Worm (Caenorhabditis elegans): ENCODE data around the gene klp-7.

- TF ChIP-seq F26F4.8 (GFP tag; conservative IDR thresholded peaks at IDR 0.05): no peak
- TF ChIP-seq egl-27 (tag; optimal IDR thresholded peaks at IDR 0.05): no peak
- TF ChIP-seq ces-1 (GFP tag; optimal IDR thresholded peaks at IDR 0.05): no peak
- TF ChIP-seq lin-39 (tag; optimal IDR thresholded peaks at IDR 0.05): no peak
- no peak for TF ChIP-seq T26A8.4 (GFP tag; IDR thresholded peaks at IDR 0.05)
- no peak for TF ChIP-seq nhr-11 (tag; optimal IDR thresholded peaks at IDR 0.05)
- TF ChIP-seq unc-130 (GFP tag; optimal IDR thresholded peaks at IDR 0.05): no peak
- TF ChIP-seq T20F7.1 (GFP tag; optimal IDR thresholded peaks at IDR 0.05): no peak
- TF ChIP-seq unc-39 (tag; optimal IDR thresholded peaks at IDR 0.05): no peak
- TF ChIP-seq F49E8.2 (tag; optimal IDR thresholded peaks at IDR 0.05; ENCODE audit: borderline replicate concordance): no peak
Observed at ce11 chrIII:10758422-10758821, 47.3 kb upstream of the klp-7 start, which contains the start of gene K01G5.10.
